Worm (Caenorhabditis elegans): ENCODE measurements around the gene fbxb-84.

- no peak for TF ChIP-seq unc-62 (GFP tag; optimal IDR thresholded peaks at IDR 0.05)
- no peak for TF ChIP-seq cnd-1 (tag; optimal IDR thresholded peaks at IDR 0.05)
- no peak for TF ChIP-seq snpc-4 (tag; optimal IDR thresholded peaks at IDR 0.05)
- TF ChIP-seq zip-8 (tag; optimal IDR thresholded peaks at IDR 0.05), result no peak
- TF ChIP-seq ceh-83 (GFP tag; optimal IDR thresholded peaks at IDR 0.05), result no peak
- no peak for TF ChIP-seq nhr-237 (tag; optimal IDR thresholded peaks at IDR 0.05)
- no peak for TF ChIP-seq ces-1 (GFP tag; optimal IDR thresholded peaks at IDR 0.05)
- TF ChIP-seq elt-1 (tag; optimal IDR thresholded peaks at IDR 0.05; ENCODE audit: borderline replicate concordance, insufficient read depth), result no peak
- TF ChIP-seq nhr-76 (tag; optimal IDR thresholded peaks at IDR 0.05), result no peak
- TF ChIP-seq nhr-28 (tag; optimal IDR thresholded peaks at IDR 0.05), result no peak
These were observed 21.8 kb downstream of the fbxb-84 start, which contains the start of gene pals-23 for ce11 chrIII:124478-124877.
